Worm (Caenorhabditis elegans) whole organism, L2 larva: ENCODE measurements around the gene athp-3.

Source experiments
- C34F6.9 ChIP-seq: fragments of 150-350 bp; optimal IDR thresholded peaks from 2 replicates; lab custom pipeline; 2014; ENCODE audit warnings: missing biosample characterization, missing genetic modification characterization
- F13H6.1 ChIP-seq: sonication (generic microtip); optimal IDR thresholded peaks from 2 replicates; lab custom pipeline; 2016; ENCODE audit warnings: missing genetic modification characterization, missing compliant biosample characterization
- R02D3.7 ChIP-seq: fragments of 150-350 bp; optimal IDR thresholded peaks from 2 replicates; lab custom pipeline; 2014; ENCODE audit warnings: missing biosample characterization, missing genetic modification characterization
- Y55F3AM.14 ChIP-seq: fragments of 200-800 bp; sonication (Bioruptor generic); optimal IDR thresholded peaks from 2 replicates; lab custom pipeline; 2018; ENCODE audit warnings: mild to moderate bottlenecking, missing genetic modification characterization, missing compliant biosample characterization
- ZK546.5 ChIP-seq: sonication (generic microtip); optimal IDR thresholded peaks from 2 replicates; lab custom pipeline; 2017; ENCODE audit warnings: missing biosample characterization, missing genetic modification characterization
- alr-1 ChIP-seq: fragments of 150-350 bp; optimal IDR thresholded peaks from 2 replicates; lab custom pipeline; 2014; ENCODE audit warnings: missing biosample characterization, missing genetic modification characterization
- ama-1 ChIP-seq: fragments of 150-350 bp; optimal IDR thresholded peaks from 2 replicates; lab custom pipeline; 2018; ENCODE audit warnings: inconsistent platforms
- blmp-1 ChIP-seq: sonication (generic microtip); optimal IDR thresholded peaks from 2 replicates; lab custom pipeline; 2017; ENCODE audit warnings: missing genetic modification characterization, mild to moderate bottlenecking, missing compliant biosample characterization, antibody characterized with exemption, moderate library complexity; ENCODE audit not compliant: insufficient read depth
- ceh-16 ChIP-seq: fragments of 150-350 bp; optimal IDR thresholded peaks from 2 replicates; lab custom pipeline; 2014; ENCODE audit warnings: missing biosample characterization, missing genetic modification characterization
- ceh-82 ChIP-seq: fragments of 150-350 bp; optimal IDR thresholded peaks from 2 replicates; lab custom pipeline; 2014; ENCODE audit warnings: missing biosample characterization, missing genetic modification characterization
- crh-2 ChIP-seq: sonication (generic microtip); optimal IDR thresholded peaks from 2 replicates; lab custom pipeline; 2017; ENCODE audit warnings: missing biosample characterization, missing genetic modification characterization
- dmd-4 ChIP-seq: sonication (generic microtip); optimal IDR thresholded peaks from 2 replicates; lab custom pipeline; 2017; ENCODE audit warnings: missing biosample characterization, missing genetic modification characterization
- elt-1 ChIP-seq: fragments of 150-350 bp; optimal IDR thresholded peaks from 2 replicates; lab custom pipeline; 2014; ENCODE audit warnings: missing biosample characterization, missing genetic modification characterization
- elt-3 ChIP-seq: sonication (generic microtip); optimal IDR thresholded peaks from 2 replicates; lab custom pipeline; 2017; ENCODE audit warnings: missing biosample characterization, missing genetic modification characterization
- fos-1 ChIP-seq: fragments of 150-350 bp; optimal IDR thresholded peaks from 2 replicates; lab custom pipeline; 2014; ENCODE audit warnings: missing biosample characterization, missing genetic modification characterization
- gmeb-1 ChIP-seq: fragments of 150-350 bp; optimal IDR thresholded peaks from 2 replicates; lab custom pipeline; 2014; ENCODE audit warnings: missing biosample characterization, missing genetic modification characterization
- lin-11 ChIP-seq: fragments of 150-350 bp; sonication (generic microtip); optimal IDR thresholded peaks from 2 replicates; lab custom pipeline; 2014; ENCODE audit warnings: missing biosample characterization, missing genetic modification characterization, inconsistent platforms, mixed read lengths
- lin-13 ChIP-seq: fragments of 150-350 bp; optimal IDR thresholded peaks from 2 replicates; lab custom pipeline; 2014; ENCODE audit warnings: missing biosample characterization, missing genetic modification reagents, missing genetic modification characterization
- lin-39 ChIP-seq: fragments of 150-350 bp; optimal IDR thresholded peaks from 2 replicates; lab custom pipeline; 2014; ENCODE audit warnings: missing biosample characterization, missing genetic modification reagents, missing genetic modification characterization
- lsy-2 ChIP-seq, 2 experiments: fragments of 150-350 bp in 1 of 2; sonication (generic microtip) in 1 of 2; optimal IDR thresholded peaks; 2 replicates each; lab custom pipeline; 2014 to 2017; ENCODE audit warnings: missing biosample characterization in 2 of 2, missing genetic modification characterization in 2 of 2
- mab-5 ChIP-seq: fragments of 150-350 bp; optimal IDR thresholded peaks from 2 replicates; lab custom pipeline; 2014; ENCODE audit warnings: missing biosample characterization, missing genetic modification characterization
- mbf-1 ChIP-seq: sonication (generic microtip); optimal IDR thresholded peaks from 2 replicates; lab custom pipeline; 2017; ENCODE audit warnings: missing biosample characterization, missing genetic modification characterization
- mdl-1 ChIP-seq, 2 experiments: fragments of 150-350 bp in 1 of 2; sonication (generic microtip) in 1 of 2; optimal IDR thresholded peaks; 2 replicates each; lab custom pipeline; 2017; ENCODE audit warnings: missing biosample characterization in 2 of 2, missing genetic modification characterization in 2 of 2
- nhr-10 ChIP-seq: sonication (generic microtip); optimal IDR thresholded peaks from 2 replicates; lab custom pipeline; 2017; ENCODE audit warnings: missing biosample characterization, missing genetic modification characterization
- nhr-11 ChIP-seq: fragments of 150-350 bp; optimal IDR thresholded peaks from 2 replicates; lab custom pipeline; 2014; ENCODE audit warnings: missing biosample characterization, missing genetic modification characterization
- nhr-12 ChIP-seq: fragments of 150-350 bp; optimal IDR thresholded peaks from 2 replicates; lab custom pipeline; 2014; ENCODE audit warnings: missing biosample characterization, missing genetic modification characterization
- nhr-129 ChIP-seq: fragments of 150-350 bp; optimal IDR thresholded peaks from 2 replicates; lab custom pipeline; 2014; ENCODE audit warnings: missing biosample characterization, missing genetic modification characterization
- nhr-21 ChIP-seq: fragments of 150-350 bp; optimal IDR thresholded peaks from 2 replicates; lab custom pipeline; 2014; ENCODE audit warnings: missing biosample characterization, missing genetic modification characterization
- nhr-23 ChIP-seq: fragments of 150-350 bp; optimal IDR thresholded peaks from 2 replicates; lab custom pipeline; 2014; ENCODE audit warnings: missing biosample characterization, missing genetic modification reagents, missing genetic modification characterization
- nhr-237 ChIP-seq: fragments of 150-350 bp; optimal IDR thresholded peaks from 2 replicates; lab custom pipeline; 2014; ENCODE audit warnings: missing biosample characterization, missing genetic modification characterization
- nhr-25 ChIP-seq: fragments of 150-350 bp; sonication (generic microtip); optimal IDR thresholded peaks from 3 replicates; lab custom pipeline; 2014; ENCODE audit warnings: missing biosample characterization, missing genetic modification characterization
- nhr-6 ChIP-seq: fragments of 150-350 bp; optimal IDR thresholded peaks from 2 replicates; lab custom pipeline; 2014; ENCODE audit warnings: missing biosample characterization, missing genetic modification characterization
- nhr-77 ChIP-seq: fragments of 150-350 bp; optimal IDR thresholded peaks from 2 replicates; lab custom pipeline; 2014; ENCODE audit warnings: missing biosample characterization, missing genetic modification characterization
- sem-4 ChIP-seq: fragments of 150-350 bp; optimal IDR thresholded peaks from 2 replicates; lab custom pipeline; 2014; ENCODE audit warnings: missing biosample characterization, missing genetic modification reagents, missing genetic modification characterization
- skn-1 ChIP-seq: sonication (generic microtip); optimal IDR thresholded peaks from 2 replicates; lab custom pipeline; 2017; ENCODE audit warnings: missing biosample characterization, missing genetic modification characterization
- sma-3 ChIP-seq: sonication (generic microtip); optimal IDR thresholded peaks from 2 replicates; lab custom pipeline; 2016; ENCODE audit warnings: missing genetic modification reagents, missing genetic modification characterization, missing compliant biosample characterization
- snpc-4 ChIP-seq: fragments of 150-350 bp; optimal IDR thresholded peaks from 2 replicates; lab custom pipeline; 2014; ENCODE audit warnings: missing biosample characterization, missing genetic modification characterization
- unc-39 ChIP-seq: fragments of 150-350 bp; optimal IDR thresholded peaks from 2 replicates; lab custom pipeline; 2014; ENCODE audit warnings: missing biosample characterization, missing genetic modification characterization
- unc-55 ChIP-seq: fragments of 150-350 bp; sonication (generic microtip); optimal IDR thresholded peaks from 3 replicates; lab custom pipeline; 2014; ENCODE audit warnings: missing biosample characterization, missing genetic modification reagents, missing genetic modification characterization
- unc-62 ChIP-seq: fragments of 150-350 bp; optimal IDR thresholded peaks from 2 replicates; lab custom pipeline; 2014; ENCODE audit warnings: missing biosample characterization, missing genetic modification reagents, missing genetic modification characterization
- ztf-4 ChIP-seq: fragments of 150-350 bp; optimal IDR thresholded peaks from 2 replicates; lab custom pipeline; 2014; ENCODE audit warnings: missing biosample characterization, missing genetic modification characterization

The athp-3 gene

DNA sequence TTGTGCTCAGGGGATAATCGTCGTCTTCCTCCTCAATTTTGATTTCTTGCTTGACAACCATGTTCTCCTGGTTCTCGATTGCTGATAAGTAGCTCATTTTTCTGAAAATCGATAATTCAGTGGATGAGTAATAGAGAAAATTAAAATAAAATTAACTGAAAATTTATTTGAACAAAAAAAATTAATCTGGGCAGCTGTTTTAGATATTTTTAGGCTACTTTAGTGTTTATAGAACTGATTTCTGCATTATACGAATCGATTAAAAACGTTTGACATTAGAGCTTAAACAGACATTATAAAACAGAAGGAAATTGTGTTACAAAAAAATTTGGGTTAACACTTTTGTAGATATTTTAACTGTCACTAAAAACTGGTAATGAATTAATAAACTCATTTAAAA, at the start of gene athp-3:
TSS of gene athp-3 (minus strand) at position 101 of the 400 bp plus-strand sequence.
- no peak for TF ChIP-seq mab-5 (tag; lab: Kevin White, UChicago)
- TF ChIP-seq fos-1 (tag; lab: Kevin White, UChicago): no peak
- TF ChIP-seq alr-1 (tag; lab: Kevin White, UChicago): no peak
- no peak for TF ChIP-seq gmeb-1
- no peak for TF ChIP-seq C34F6.9 (tag; lab: Kevin White, UChicago)
- TF ChIP-seq ceh-82 (tag; lab: Kevin White, UChicago): no peak
- no peak for TF ChIP-seq nhr-23
- no peak for TF ChIP-seq nhr-11 (tag; lab: Kevin White, UChicago)
- TF ChIP-seq nhr-129: no peak
- TF ChIP-seq sem-4 (tag; lab: Kevin White, UChicago): no peak
- TF ChIP-seq skn-1: no peak
- no peak for TF ChIP-seq elt-3 (tag; lab: Kevin White, UChicago)
- TF ChIP-seq nhr-12 (tag; lab: Kevin White, UChicago): no peak
- no peak for TF ChIP-seq elt-1 (tag; lab: Kevin White, UChicago)

DNA sequence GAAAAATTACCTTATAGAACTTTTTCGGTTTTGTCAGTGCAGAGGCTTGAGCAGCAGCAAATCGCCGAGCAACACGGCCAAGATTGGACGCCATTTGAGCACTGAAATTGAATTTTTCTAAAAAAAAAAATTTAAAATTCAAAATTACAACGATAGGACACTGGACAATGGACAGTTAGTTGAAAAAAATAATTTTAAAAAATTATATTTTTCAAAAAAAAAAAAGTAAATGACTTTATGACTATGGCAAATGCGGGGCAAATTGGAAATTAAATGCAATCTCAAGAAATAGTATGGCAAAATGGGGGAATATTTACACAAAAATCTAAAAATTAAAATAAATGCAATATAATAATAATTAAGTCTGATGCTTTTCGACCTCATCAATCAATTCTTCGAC, 48.0 kb upstream of the athp-3 start, which contains the start of gene Y116A8C.27:
TSS of gene Y116A8C.27 (minus strand) at position 101 of the 400 bp plus-strand sequence.
- TF ChIP-seq nhr-77 (tag; lab: Kevin White, UChicago): no peak

DNA sequence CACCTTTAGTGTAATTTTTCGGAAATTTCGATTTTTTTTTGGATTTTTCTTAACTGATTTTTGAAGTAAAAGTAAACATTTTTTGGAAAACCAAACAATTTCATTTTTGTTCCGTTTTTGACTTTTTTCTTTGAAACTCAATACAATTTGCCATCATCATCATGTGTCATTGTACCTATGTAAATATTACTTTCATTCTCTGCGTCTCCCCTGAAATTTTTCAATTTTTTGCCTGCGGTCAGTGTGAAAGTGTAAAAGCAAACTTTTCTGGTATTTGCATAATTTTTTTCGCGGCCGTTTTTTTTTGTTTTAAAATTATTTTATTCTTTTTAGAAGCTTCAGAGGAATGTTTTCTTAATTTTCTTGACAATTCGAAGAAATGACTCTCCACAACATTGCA, 45.5 kb upstream of the athp-3 start, which contains the start of gene Y116A8C.29:
TSS of gene Y116A8C.29 (plus strand) at position 328 of the 400 bp plus-strand sequence.
- TF ChIP-seq nhr-237 (tag; lab: Kevin White, UChicago) (no peak), elt-1 (tag; lab: Kevin White, UChicago) (no peak), nhr-25 (tag; lab: Kevin White, UChicago) (no peak), fos-1 (tag; lab: Kevin White, UChicago) (peak; percentile 14)
- TF ChIP-seq, all 48 proteins: peak for 1

DNA sequence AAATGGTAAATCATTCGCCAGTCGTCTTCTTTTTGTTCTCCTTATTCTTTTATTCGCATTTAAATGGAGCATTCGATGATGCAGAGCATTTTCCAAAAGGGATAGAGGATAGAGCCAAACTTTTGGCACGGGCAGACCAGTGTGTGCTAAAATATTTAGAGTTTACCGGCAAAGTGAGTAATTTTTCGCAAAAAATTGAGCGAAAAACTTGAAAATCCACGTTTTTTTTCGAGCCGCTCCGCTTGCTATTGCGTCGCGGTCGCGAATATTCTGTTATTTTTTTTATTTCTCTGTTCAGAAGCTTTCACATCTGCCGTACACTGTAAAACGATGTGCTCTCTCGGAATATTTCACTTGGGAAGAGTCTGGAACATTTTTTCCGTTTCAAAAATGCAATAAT, 40.7 kb upstream of the athp-3 start, which contains the start of gene Y116A8C.43:
TSS of gene Y116A8C.43 (plus strand) at position 3 of the 400 bp plus-strand sequence.
- TF ChIP-seq nhr-10: no peak
- TF ChIP-seq lsy-2 (tag; optimal IDR thresholded peaks at IDR 0.05; lab: Kevin White, UChicago): no peak
- no peak for TF ChIP-seq sem-4 (tag; lab: Kevin White, UChicago)
- no peak for TF ChIP-seq nhr-6 (tag; lab: Kevin White, UChicago)
- no peak for TF ChIP-seq lin-13 (GFP tag; lab: Kevin White, UChicago)
- no peak for TF ChIP-seq nhr-23
- peak; percentile 52 for TF ChIP-seq ama-1 (lab: Kevin White, UChicago)
- TF ChIP-seq nhr-21 (tag; lab: Kevin White, UChicago): no peak
- no peak for TF ChIP-seq C34F6.9 (tag; lab: Kevin White, UChicago)

DNA sequence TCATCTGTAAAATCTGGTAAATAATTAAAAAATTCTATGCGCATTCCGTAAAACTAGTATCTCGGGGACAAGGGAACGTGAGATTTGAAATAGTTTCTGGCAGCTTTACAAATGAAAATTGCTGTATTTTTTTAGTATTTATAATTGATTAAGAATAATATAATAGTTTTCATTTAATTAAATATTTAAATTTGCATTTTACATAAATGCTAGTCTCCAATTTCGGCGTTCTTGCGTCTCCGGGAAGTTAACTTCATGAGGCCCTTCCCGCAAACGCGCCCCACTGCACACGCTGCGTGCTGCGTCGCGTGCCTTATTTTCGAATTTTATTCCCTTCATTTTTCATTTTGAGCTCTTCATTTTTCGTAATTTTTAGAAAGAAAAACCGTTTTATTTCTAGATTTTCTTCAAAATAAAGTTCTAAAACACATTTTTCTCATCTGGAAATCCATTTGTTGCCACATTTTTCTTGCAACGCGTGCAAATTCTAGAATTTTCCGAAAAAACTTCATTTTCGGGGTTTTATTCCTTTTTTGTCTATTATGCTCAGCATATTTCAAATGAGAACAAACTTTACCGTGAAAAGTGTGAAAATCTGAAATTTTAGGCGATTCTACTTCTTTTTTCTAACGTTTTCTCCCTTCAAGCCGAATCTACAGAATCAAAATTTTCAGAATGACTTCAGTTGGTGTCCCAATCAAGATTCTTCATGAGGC, 39.4 kb upstream of the athp-3 start, which contains the start of the genes snx-13 and snr-1:
TSS of gene snx-13 (minus strand) at position 55 of the 716 bp plus-strand sequence.
TSS of gene snr-1 (plus strand) at position 666 of the 716 bp plus-strand sequence.
- TF ChIP-seq F13H6.1 (tag; lab: Kevin White, UChicago) (peak; percentile 75), gmeb-1 (peak; percentile 53), R02D3.7 (no peak), crh-2 (tag; lab: Kevin White, UChicago) (peak; percentile 59), snpc-4 (peak; percentile 61), sem-4 (tag; lab: Kevin White, UChicago) (peak; percentile 32), dmd-4 (no peak), fos-1 (tag; lab: Kevin White, UChicago) (peak; percentile 57), unc-55 (GFP tag; lab: Kevin White, UChicago) (peak; percentile 80), ceh-82 (tag; lab: Kevin White, UChicago) (peak; percentile 63), nhr-25 (tag; lab: Kevin White, UChicago) (peak; percentile 66), nhr-23 (no peak), lin-13 (GFP tag; lab: Kevin White, UChicago) (peak; percentile 87), ZK546.5 (tag; lab: Kevin White, UChicago) (peak; percentile 24), nhr-129 (peak; percentile 31), nhr-237 (tag; lab: Kevin White, UChicago) (no peak), unc-62 (GFP tag; lab: Kevin White, UChicago) (no peak), nhr-21 (tag; lab: Kevin White, UChicago) (peak; percentile 71), sma-3 (GFP tag; lab: Kevin White, UChicago) (peak; percentile 90), lsy-2 (tag; optimal IDR thresholded peaks at IDR 0.05; lab: Kevin White, UChicago) (peak; percentile 46 to 82), blmp-1 (peak; percentile 3), Y55F3AM.14 (GFP tag; lab: Kevin White, UChicago) (peak; percentile 41), unc-39 (tag; lab: Kevin White, UChicago) (no peak), elt-3 (tag; lab: Kevin White, UChicago) (no peak), nhr-12 (tag; lab: Kevin White, UChicago) (no peak), lin-11 (tag; lab: Kevin White, UChicago) (peak; percentile 71), ztf-4 (peak; percentile 68), C34F6.9 (tag; lab: Kevin White, UChicago) (peak; percentile 80), mab-5 (tag; lab: Kevin White, UChicago) (no peak), lin-39 (tag; lab: Kevin White, UChicago) (no peak), nhr-77 (tag; lab: Kevin White, UChicago) (no peak), ceh-16 (no peak), skn-1 (no peak), nhr-10 (no peak), mbf-1 (tag; lab: Kevin White, UChicago) (no peak), mdl-1 (tag; optimal IDR thresholded peaks at IDR 0.05; lab: Kevin White, UChicago) (peak in 1 of 2 experiments; percentile 61)
